Fruit fly (Drosophila melanogaster): Measurements from ENCODE around the gene MED10.

- no peak for TF ChIP-seq kay (GFP tag; ENCODE audit: borderline replicate concordance)
- TF ChIP-seq pad (GFP tag; optimal IDR thresholded peaks at IDR 0.05), result no peak
- TF ChIP-seq cnc (optimal IDR thresholded peaks at IDR 0.05), result no peak
- no peak for TF ChIP-seq toe (GFP tag; optimal IDR thresholded peaks at IDR 0.05)
- no peak for TF ChIP-seq Crg-1 (GFP tag; optimal IDR thresholded peaks at IDR 0.05)
- TF ChIP-seq bab1 (GFP tag; optimal IDR thresholded peaks at IDR 0.05), result no peak
- no peak for TF ChIP-seq CG14711 (tag; optimal IDR thresholded peaks at IDR 0.05)
- no peak for TF ChIP-seq Mnt (GFP tag; optimal IDR thresholded peaks at IDR 0.05)
- TF ChIP-seq CG7101 (tag; optimal IDR thresholded peaks at IDR 0.05), result no peak
Measured at dm6 chr3L:16221800-16222199, 10.1 kb upstream of the MED10 start.

All from whole organism, adult.